Fruit fly (Drosophila melanogaster): Measurements from ENCODE around the gene CG14089.

CG14089 gene

DNA sequence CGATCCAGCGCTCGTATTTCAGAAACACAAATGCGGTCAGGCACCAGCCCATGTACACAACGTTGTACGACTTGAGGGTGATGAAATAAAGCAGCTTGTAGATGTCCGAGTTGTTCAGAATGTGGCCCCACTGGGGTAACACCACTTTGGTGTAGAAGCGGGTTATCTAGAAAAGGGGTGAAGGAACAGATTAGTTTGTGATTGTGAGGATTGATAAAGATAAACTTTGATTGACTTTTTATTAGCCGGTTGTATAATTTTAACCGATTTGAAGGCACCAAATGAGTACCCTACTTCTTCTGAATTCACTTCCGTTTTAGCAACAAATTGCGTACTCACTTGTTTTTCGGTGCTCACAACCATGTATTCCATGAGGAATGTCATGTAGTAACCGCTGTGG lies 22.4 kb downstream of the CG14089 start:
- no peak for TF ChIP-seq Sin3A (optimal IDR thresholded peaks at IDR 0.05)
- TF ChIP-seq psq (optimal IDR thresholded peaks at IDR 0.05), result no peak
- no peak for TF ChIP-seq Myc (optimal IDR thresholded peaks at IDR 0.05)
- no peak for TF ChIP-seq h (optimal IDR thresholded peaks at IDR 0.05)
- TF ChIP-seq insv (optimal IDR thresholded peaks at IDR 0.05), result no peak
- TF ChIP-seq ttk (optimal IDR thresholded peaks at IDR 0.05), result no peak

DNA sequence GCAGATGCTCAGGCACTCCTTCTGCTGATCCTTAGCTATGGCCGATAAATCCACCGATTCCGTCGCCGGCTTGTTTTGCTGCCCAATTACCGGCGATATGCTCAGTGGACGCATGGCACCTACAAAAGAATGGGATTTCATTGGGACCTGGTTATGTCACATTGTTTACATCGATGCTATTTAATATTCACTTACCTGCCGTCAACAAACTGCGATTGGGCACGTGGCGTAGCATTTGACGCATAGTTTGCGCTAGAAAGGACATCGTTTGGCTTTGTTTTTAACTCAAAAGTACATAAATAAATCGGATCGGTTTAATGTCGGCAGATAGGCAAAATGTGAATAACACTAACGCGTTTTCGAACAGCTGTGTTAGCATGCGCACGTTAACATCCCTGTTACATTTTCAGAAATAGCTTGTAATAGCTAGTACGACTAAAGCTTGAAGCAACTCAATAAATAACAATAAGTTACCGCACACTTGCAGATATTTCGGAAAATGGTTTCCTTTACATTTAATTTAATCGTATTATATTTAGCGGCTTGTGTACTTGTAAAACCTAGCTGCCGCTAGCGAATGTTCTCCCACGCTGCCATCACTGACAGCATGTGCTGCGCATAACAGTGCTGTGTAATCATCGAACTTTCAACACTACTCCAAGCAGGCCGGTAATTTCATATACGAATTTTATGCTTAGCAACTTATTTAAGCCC lies 25.7 kb downstream of the CG14089 start, which contains the start of the genes mRpL21 and rept:
Gene mRpL21 (minus strand): TSS at position 347 of the 714 bp plus-strand sequence.
Gene rept (plus strand): TSS at position 626 of the 714 bp plus-strand sequence.
- TF ChIP-seq ttk (optimal IDR thresholded peaks at IDR 0.05) (no peak), insv (optimal IDR thresholded peaks at IDR 0.05) (no peak), psq (optimal IDR thresholded peaks at IDR 0.05) (no peak)

DNA sequence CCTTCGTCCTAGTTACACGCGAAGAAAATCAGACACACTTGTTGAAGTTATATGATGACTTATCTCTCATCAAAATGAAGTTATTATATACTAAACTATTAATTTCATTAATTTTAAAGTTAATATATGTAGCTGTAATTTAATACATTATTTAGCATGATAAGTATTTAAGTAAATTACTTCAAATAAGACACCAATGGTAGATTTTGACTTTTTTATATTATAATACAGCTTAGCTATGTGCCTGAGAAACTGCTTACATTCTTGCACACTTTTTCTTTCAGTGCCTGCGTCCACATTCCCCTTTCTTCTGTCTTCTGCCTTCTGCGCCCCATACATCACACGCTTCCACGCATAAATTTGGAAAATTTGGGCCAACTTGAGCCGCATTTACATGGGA lies 29.0 kb downstream of the CG14089 start:
- no peak for TF ChIP-seq h (optimal IDR thresholded peaks at IDR 0.05)
- TF ChIP-seq Myc (optimal IDR thresholded peaks at IDR 0.05), result no peak
- no peak for TF ChIP-seq psq (optimal IDR thresholded peaks at IDR 0.05)
- no peak for TF ChIP-seq Sin3A (optimal IDR thresholded peaks at IDR 0.05)

DNA sequence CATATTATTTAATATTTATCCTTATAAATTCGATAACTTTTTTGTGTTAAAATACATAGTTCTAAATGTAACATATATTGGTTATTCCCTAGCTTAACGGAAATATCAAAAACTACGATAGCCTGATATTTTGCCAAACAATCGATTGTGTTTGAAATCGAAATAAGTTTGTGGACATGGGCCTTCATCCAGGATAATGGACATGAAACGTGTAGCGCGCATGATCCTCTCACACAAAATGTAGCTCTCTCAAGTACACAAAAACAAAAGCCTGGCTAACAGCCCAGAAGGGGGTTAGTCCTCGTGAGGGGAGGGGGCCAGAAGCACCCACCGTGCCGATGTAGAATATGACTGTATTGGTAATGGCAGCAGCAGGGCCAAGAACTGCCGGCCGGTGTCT lies 42.8 kb downstream of the CG14089 start:
- TF ChIP-seq psq (optimal IDR thresholded peaks at IDR 0.05) (no peak), Myc (optimal IDR thresholded peaks at IDR 0.05) (no peak), insv (optimal IDR thresholded peaks at IDR 0.05) (no peak), h (optimal IDR thresholded peaks at IDR 0.05) (no peak)

DNA sequence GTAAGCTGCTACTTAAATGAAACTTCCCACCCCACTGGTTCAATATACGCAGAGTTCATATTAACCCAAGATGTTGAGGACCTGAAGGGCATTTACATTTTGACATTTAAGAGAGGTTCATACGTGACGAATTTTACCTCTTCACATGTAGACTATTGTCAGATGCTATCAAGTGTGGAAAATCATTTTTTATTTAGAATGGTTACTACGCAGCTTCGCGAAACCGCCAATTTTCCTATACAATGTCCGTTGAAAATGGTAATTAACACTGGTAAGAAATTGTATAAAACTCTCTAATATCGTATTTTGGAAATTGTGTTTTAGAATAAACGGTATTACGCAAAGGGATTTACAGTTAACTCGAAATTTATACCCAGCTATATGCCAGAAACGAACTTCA lies 44.0 kb downstream of the CG14089 start:
- TF ChIP-seq h (optimal IDR thresholded peaks at IDR 0.05), result no peak
- no peak for TF ChIP-seq Sin3A (optimal IDR thresholded peaks at IDR 0.05)
- no peak for TF ChIP-seq Myc (optimal IDR thresholded peaks at IDR 0.05)
- no peak for TF ChIP-seq insv (optimal IDR thresholded peaks at IDR 0.05)
- no peak for TF ChIP-seq ttk (optimal IDR thresholded peaks at IDR 0.05)
- TF ChIP-seq psq (optimal IDR thresholded peaks at IDR 0.05), result no peak

DNA sequence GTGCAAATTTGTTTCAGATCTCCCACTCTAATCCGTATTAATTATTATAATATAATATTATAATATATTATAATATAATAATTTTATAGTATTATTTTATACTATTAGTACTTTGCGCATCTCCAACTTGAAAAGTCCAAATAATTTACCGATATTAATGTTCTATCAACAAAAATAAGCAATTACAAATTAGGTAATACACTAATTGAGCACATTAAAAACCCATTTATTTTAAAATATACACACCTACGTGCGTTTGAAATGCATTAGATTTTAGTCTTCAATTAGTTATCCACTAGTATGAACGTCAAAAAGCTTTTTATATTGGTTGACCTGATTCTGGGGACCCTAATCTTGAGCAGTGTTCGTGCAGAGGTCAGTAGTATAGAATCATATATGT lies 44.5 kb downstream of the CG14089 start, which contains the start of gene CG33647:
Gene CG33647 (plus strand): TSS at position 301 of the 400 bp plus-strand sequence.
- TF ChIP-seq psq (optimal IDR thresholded peaks at IDR 0.05) (no peak), Sin3A (optimal IDR thresholded peaks at IDR 0.05) (no peak), Myc (optimal IDR thresholded peaks at IDR 0.05) (no peak), h (optimal IDR thresholded peaks at IDR 0.05) (no peak), ttk (optimal IDR thresholded peaks at IDR 0.05) (no peak), insv (optimal IDR thresholded peaks at IDR 0.05) (no peak)

DNA sequence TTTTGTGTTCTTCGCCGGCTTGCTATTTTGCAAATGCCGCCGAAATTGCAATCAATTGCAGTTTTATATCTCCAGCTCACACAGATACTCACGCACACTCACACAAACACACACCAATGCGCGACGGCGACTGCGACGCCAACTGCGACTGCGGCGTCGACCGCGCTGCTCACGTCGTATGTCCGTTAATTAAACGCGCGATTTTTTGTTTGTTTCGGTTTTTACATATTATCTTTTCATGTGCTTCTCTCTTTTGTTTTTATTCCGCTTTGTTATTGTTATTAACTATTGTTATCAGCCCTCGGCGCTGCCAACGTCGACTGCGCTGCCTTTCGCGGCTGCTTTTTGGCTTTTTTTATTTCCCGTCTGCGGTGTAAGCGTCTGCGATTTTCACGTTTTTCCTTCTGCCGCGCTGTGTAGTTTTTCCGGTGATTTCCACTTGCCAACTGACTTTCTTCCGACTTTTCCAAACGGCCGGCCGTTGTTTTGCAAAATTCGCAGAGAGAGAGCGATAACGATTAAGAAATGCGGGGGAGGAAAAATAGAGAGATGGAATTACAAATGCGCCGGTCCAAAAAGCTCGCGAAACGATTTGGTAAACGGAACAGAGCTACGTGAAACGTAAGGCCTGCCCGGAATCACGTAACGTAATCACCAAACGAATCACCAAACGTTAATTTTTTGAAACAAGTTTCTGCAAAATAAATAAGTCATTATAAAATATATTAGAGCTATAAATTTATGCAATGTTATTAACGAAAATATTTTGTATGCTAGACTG lies 45.5 kb downstream of the CG14089 start, which contains the start of gene fz2:
Gene fz2 (minus strand): TSS at position 452 of the 781 bp plus-strand sequence.
- TF ChIP-seq psq (optimal IDR thresholded peaks at IDR 0.05) (no peak), h (optimal IDR thresholded peaks at IDR 0.05) (no peak), insv (optimal IDR thresholded peaks at IDR 0.05) (no peak), Sin3A (optimal IDR thresholded peaks at IDR 0.05) (no peak), Myc (optimal IDR thresholded peaks at IDR 0.05) (no peak), ttk (optimal IDR thresholded peaks at IDR 0.05) (no peak)

DNA sequence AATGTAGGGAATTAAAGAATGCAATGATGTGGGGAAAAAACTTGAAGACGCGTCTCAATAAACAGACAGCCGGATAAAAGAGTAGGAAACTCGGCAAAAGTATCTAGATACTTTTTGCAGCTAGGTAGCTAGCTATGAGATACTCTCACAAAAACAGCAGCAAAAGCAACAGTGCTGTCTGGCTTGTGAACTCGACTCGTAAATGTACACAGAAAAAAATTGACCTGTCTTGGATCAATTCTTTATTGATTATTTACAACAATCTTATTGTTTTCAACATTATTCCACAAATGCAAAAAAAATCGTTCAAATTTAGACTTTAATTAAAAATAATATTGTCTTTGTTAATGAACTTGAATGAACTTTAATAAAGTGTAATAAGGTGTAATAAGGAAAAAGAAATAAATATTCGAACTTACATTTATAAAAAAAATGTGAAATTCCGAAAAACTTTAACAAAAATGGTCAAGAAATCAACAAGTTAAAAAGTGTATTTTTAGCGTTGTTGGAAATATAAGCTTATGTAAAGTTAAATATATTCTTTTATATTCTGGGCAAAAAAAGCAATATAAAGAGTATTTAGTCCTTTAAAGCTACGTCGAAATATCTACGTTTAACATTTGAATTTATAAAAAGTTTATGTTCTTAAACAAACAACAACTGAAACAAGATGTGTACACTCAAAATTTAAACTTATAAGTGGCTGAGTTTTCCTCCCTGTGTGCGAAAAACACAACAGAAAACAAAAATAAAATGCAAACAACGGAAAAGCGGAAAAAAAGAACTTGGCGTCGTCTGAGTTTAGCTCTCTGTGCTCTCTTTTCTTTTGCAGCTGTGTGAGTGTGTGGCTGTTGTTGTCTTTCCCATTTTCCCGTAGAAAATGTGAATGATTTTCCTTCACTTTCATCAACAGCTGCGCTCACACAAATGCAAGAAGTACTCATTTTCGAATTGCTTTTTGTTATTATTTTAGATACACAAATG lies 46.5 kb downstream of the CG14089 start:
- no peak for TF ChIP-seq Myc (optimal IDR thresholded peaks at IDR 0.05)
- TF ChIP-seq psq (optimal IDR thresholded peaks at IDR 0.05), result no peak
- TF ChIP-seq ttk (optimal IDR thresholded peaks at IDR 0.05), result no peak
- no peak for TF ChIP-seq Sin3A (optimal IDR thresholded peaks at IDR 0.05)
- TF ChIP-seq h (optimal IDR thresholded peaks at IDR 0.05), result no peak
- no peak for TF ChIP-seq insv (optimal IDR thresholded peaks at IDR 0.05)

DNA sequence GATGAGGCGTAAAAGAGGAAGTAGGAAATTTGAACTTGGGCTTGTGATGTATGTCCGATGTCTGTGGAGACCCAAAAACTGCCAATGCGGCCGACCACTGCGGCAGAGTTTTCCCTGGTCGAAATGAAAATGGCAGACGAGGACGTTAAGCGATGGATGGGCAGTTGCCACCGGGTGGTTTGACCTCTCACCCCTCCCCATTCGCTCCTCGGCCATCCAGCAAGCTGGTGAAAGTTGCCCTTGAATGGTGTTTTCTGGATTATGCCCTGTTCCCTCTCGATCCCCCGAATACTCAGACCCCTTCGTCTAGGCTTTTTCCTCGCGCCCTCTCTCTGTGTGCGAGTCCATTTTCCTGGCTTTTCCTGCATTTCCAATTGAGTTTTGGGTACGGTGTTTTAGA lies 49.0 kb downstream of the CG14089 start:
- TF ChIP-seq h (optimal IDR thresholded peaks at IDR 0.05) (no peak), insv (optimal IDR thresholded peaks at IDR 0.05) (no peak), ttk (optimal IDR thresholded peaks at IDR 0.05) (no peak), psq (optimal IDR thresholded peaks at IDR 0.05) (no peak), Sin3A (optimal IDR thresholded peaks at IDR 0.05) (no peak), Myc (optimal IDR thresholded peaks at IDR 0.05) (no peak)

DNA sequence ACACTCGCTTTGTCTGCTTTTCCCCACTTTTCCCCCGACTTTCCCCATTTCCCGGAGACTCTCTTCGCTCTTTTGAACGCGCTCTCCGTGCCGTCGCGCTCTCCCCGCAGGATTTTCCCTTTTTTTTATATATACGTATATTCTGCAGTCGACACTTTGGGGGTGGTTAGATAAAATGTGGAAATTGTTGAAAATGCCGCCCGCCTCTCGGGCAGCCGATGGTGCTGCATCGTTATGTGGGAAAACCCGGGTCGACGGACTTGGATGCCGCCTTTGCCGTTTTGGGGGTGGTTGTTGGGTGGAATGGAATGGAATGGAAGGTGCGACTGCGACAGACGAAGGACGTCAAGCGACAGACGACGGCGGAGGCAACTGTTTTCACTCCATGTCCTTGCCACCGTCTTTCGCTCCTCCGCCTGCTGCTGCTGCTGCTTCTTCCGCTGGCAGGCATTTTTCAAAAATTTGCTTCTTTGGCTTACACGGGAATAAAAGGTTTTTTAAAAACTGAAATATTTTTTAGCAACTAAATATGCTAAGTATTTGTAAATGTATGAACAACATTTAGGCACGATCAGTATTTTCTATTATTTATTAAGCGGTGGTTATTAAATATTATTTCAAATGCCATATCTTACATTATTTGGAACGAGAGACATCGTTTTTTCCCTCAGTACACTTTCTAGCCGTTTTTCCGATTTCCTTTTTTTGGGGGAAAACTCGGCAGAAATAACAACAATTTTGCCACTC lies 49.6 kb downstream of the CG14089 start:
- no peak for TF ChIP-seq insv (optimal IDR thresholded peaks at IDR 0.05)
- no peak for TF ChIP-seq psq (optimal IDR thresholded peaks at IDR 0.05)
- no peak for TF ChIP-seq Myc (optimal IDR thresholded peaks at IDR 0.05)
- TF ChIP-seq h (optimal IDR thresholded peaks at IDR 0.05), result no peak
- TF ChIP-seq ttk (optimal IDR thresholded peaks at IDR 0.05), result no peak
- TF ChIP-seq Sin3A (optimal IDR thresholded peaks at IDR 0.05), result no peak

Data from Kc167 (cell line).